Worm (Caenorhabditis elegans) whole organism, L3 larva: ENCODE results near the gene ufd-3.
A peak's percentile ranks its signal among the peaks of the same experiment; 100 is the strongest.

Source experiments
- R02D3.7 ChIP-seq: fragments of 150-350 bp; optimal IDR thresholded peaks from 2 replicates; lab custom pipeline; 2014; ENCODE audit warnings: missing biosample characterization, missing genetic modification characterization
- ZK546.5 ChIP-seq: sonication (generic microtip); optimal IDR thresholded peaks from 2 replicates; lab custom pipeline; 2017; ENCODE audit warnings: missing biosample characterization, missing genetic modification characterization
- ceh-82 ChIP-seq: fragments of 150-350 bp; optimal IDR thresholded peaks from 2 replicates; lab custom pipeline; 2014; ENCODE audit warnings: missing biosample characterization, missing genetic modification characterization
- egl-27 ChIP-seq: sonication (generic microtip); optimal IDR thresholded peaks from 4 replicates; lab custom pipeline; 2017; ENCODE audit warnings: missing biosample characterization, missing genetic modification reagents, missing genetic modification characterization
- elt-3 ChIP-seq, 3 experiments: fragments of 150-350 bp in 1 of 3; sonication (generic microtip) in 2 of 3; optimal IDR thresholded peaks; 2 replicates in 2 of 3; 4 replicates in 1 of 3; lab custom pipeline; 2014 to 2017; ENCODE audit warnings: missing biosample characterization in 3 of 3, missing genetic modification characterization in 3 of 3
- fkh-10 ChIP-seq: sonication (generic microtip); optimal IDR thresholded peaks from 2 replicates; lab custom pipeline; 2017; ENCODE audit warnings: missing biosample characterization, missing genetic modification reagents, missing genetic modification characterization
- lin-39 ChIP-seq: fragments of 150-350 bp; optimal IDR thresholded peaks from 2 replicates; lab custom pipeline; 2018; ENCODE audit warnings: missing biosample characterization, missing genetic modification reagents, missing genetic modification characterization
- nhr-25 ChIP-seq: sonication (generic microtip); optimal IDR thresholded peaks from 2 replicates; lab custom pipeline; 2017; ENCODE audit warnings: missing biosample characterization, missing genetic modification characterization
- nhr-28 ChIP-seq: fragments of 150-350 bp; optimal IDR thresholded peaks from 2 replicates; lab custom pipeline; 2014; ENCODE audit warnings: missing biosample characterization, missing genetic modification characterization
- pha-4 ChIP-seq: fragments of 150-350 bp; optimal IDR thresholded peaks from 2 replicates; lab custom pipeline; 2014; ENCODE audit warnings: missing biosample characterization, missing genetic modification reagents, missing genetic modification characterization
- sea-2 ChIP-seq: fragments of 150-350 bp; sonication (generic microtip); optimal IDR thresholded peaks from 4 replicates; lab custom pipeline; 2014; ENCODE audit warnings: missing biosample characterization, missing genetic modification reagents, missing genetic modification characterization
- unc-62 ChIP-seq: fragments of 150-350 bp; sonication (generic microtip); optimal IDR thresholded peaks from 4 replicates; lab custom pipeline; 2014; ENCODE audit warnings: missing biosample characterization, missing genetic modification reagents, missing genetic modification characterization
- ztf-11 ChIP-seq: fragments of 150-350 bp; optimal IDR thresholded peaks from 2 replicates; lab custom pipeline; 2014; ENCODE audit warnings: missing biosample characterization, missing genetic modification characterization
- ztf-4 ChIP-seq: fragments of 150-350 bp; optimal IDR thresholded peaks from 2 replicates; lab custom pipeline; 2014; ENCODE audit warnings: missing biosample characterization, missing genetic modification characterization

- TF ChIP-seq elt-3 (tag; optimal IDR thresholded peaks at IDR 0.05; lab: Kevin White, UChicago) (no peak), ztf-11 (tag; lab: Kevin White, UChicago) (no peak), sea-2 (GFP tag; lab: Kevin White, UChicago) (no peak), unc-62 (GFP tag; lab: Kevin White, UChicago) (no peak), lin-39 (tag; lab: Kevin White, UChicago) (no peak), pha-4 (no peak), ZK546.5 (no peak), egl-27 (no peak), fkh-10 (GFP tag; lab: Kevin White, UChicago) (no peak), ceh-82 (tag; lab: Kevin White, UChicago) (no peak), nhr-25 (tag; lab: Kevin White, UChicago) (peak; percentile 8), nhr-28 (tag; lab: Kevin White, UChicago) (no peak), ztf-4 (no peak), R02D3.7 (no peak)
Observed at ce11 chrII:9986635-9987575, 46.4 kb downstream of the ufd-3 start.
